Worm (Caenorhabditis elegans) whole organism, L2 larva: Measurements from ENCODE around the gene R07H5.11.
"Not testable (repeated sequence)": the region's sequence is repeated elsewhere in the genome, so short reads cannot be mapped to it uniquely, and the experiment has no call there.

Experiments
- ceh-82 ChIP-seq: fragments of 150-350 bp; optimal IDR thresholded peaks from 2 replicates; lab custom pipeline; 2014; ENCODE audit warnings: missing biosample characterization, missing genetic modification characterization
- dmd-4 ChIP-seq: sonication (generic microtip); optimal IDR thresholded peaks from 2 replicates; lab custom pipeline; 2017; ENCODE audit warnings: missing biosample characterization, missing genetic modification characterization
- fos-1 ChIP-seq: fragments of 150-350 bp; optimal IDR thresholded peaks from 2 replicates; lab custom pipeline; 2014; ENCODE audit warnings: missing biosample characterization, missing genetic modification characterization
- lin-39 ChIP-seq: fragments of 150-350 bp; optimal IDR thresholded peaks from 2 replicates; lab custom pipeline; 2014; ENCODE audit warnings: missing biosample characterization, missing genetic modification reagents, missing genetic modification characterization
- nhr-10 ChIP-seq: sonication (generic microtip); optimal IDR thresholded peaks from 2 replicates; lab custom pipeline; 2017; ENCODE audit warnings: missing biosample characterization, missing genetic modification characterization
- nhr-11 ChIP-seq: fragments of 150-350 bp; optimal IDR thresholded peaks from 2 replicates; lab custom pipeline; 2014; ENCODE audit warnings: missing biosample characterization, missing genetic modification characterization
- nhr-129 ChIP-seq: fragments of 150-350 bp; optimal IDR thresholded peaks from 2 replicates; lab custom pipeline; 2014; ENCODE audit warnings: missing biosample characterization, missing genetic modification characterization
- nhr-77 ChIP-seq: fragments of 150-350 bp; optimal IDR thresholded peaks from 2 replicates; lab custom pipeline; 2014; ENCODE audit warnings: missing biosample characterization, missing genetic modification characterization
- peb-1 ChIP-seq: fragments of 150-350 bp; optimal IDR thresholded peaks from 2 replicates; lab custom pipeline; 2014; ENCODE audit warnings: missing biosample characterization, missing genetic modification characterization
- skn-1 ChIP-seq: sonication (generic microtip); optimal IDR thresholded peaks from 2 replicates; lab custom pipeline; 2017; ENCODE audit warnings: missing biosample characterization, missing genetic modification characterization
- unc-39 ChIP-seq: fragments of 150-350 bp; optimal IDR thresholded peaks from 2 replicates; lab custom pipeline; 2014; ENCODE audit warnings: missing biosample characterization, missing genetic modification characterization
- unc-62 ChIP-seq: fragments of 150-350 bp; optimal IDR thresholded peaks from 2 replicates; lab custom pipeline; 2014; ENCODE audit warnings: missing biosample characterization, missing genetic modification reagents, missing genetic modification characterization
- zag-1 ChIP-seq: fragments of 150-350 bp; optimal IDR thresholded peaks from 2 replicates; lab custom pipeline; 2014; ENCODE audit warnings: missing biosample characterization, missing genetic modification characterization

- TF ChIP-seq ceh-82 (tag; lab: Kevin White, UChicago); fos-1 (tag; lab: Kevin White, UChicago); lin-39 (tag; lab: Kevin White, UChicago); unc-39 (tag; lab: Kevin White, UChicago); dmd-4 (tag; lab: Kevin White, UChicago); nhr-11 (tag; lab: Kevin White, UChicago); nhr-77; nhr-10; nhr-129; peb-1 (tag; lab: Kevin White, UChicago); unc-62; skn-1 (tag; lab: Kevin White, UChicago); zag-1 (tag; lab: Kevin White, UChicago): not testable (repeated sequence)
These were observed 3.6 kb upstream of the R07H5.11 start, which contains the start of gene R07H5.16 for ce11 chrIV:11198983-11199382.
